Worm (Caenorhabditis elegans) whole organism, L4/young adult: Measurements from ENCODE around the gene taf-6.2.

Experiments
- W03F9.2 ChIP-seq: fragments of 150-350 bp; optimal IDR thresholded peaks from 2 replicates; lab custom pipeline; 2014; ENCODE audit warnings: missing biosample characterization, missing genetic modification characterization
- dao-5 ChIP-seq: sonication (generic microtip); optimal IDR thresholded peaks from 2 replicates; lab custom pipeline; 2016; ENCODE audit warnings: missing genotype, missing genetic modification characterization, moderate library complexity, missing compliant biosample characterization
- him-1 ChIP-seq: sonication (generic microtip); optimal IDR thresholded peaks from 2 replicates; lab custom pipeline; 2016; ENCODE audit warnings: missing genotype, missing genetic modification reagents, missing genetic modification characterization, missing compliant biosample characterization

DNA sequence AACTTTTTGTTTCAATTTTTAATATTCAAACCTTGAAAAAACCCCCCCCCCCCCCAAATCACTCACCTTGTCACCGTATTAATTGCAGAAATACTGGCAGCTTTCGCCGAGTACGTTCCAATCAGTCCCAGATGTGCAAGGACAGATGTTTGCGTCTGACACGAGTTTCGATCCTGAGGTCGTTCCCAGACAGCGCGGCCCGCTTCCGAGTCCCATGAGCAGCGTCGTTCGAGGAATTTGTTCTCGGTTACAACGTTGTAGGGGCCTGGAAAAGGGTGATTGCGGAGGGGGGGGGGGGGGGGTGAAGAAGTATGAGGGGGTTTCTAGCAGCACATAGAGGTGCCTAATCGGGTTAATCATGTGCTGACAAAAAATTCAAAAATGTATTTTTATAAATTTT lies 31.7 kb downstream of the taf-6.2 start:
- TF ChIP-seq him-1 (tag; lab: Kevin White, UChicago): no peak
- TF ChIP-seq W03F9.2 (tag; lab: Kevin White, UChicago): no peak
- no peak for TF ChIP-seq dao-5 (tag; lab: Kevin White, UChicago)
